Worm (Caenorhabditis elegans): ENCODE results near the gene eftu-2.

The eftu-2 gene

ce11 chrIII:6030483-6030882 is 21.1 kb downstream of the eftu-2 start, which contains the start of gene ZK328.6:
Gene ZK328.6, minus strand, starts transcription at chrIII:6030583.
- TF ChIP-seq lin-1 (GFP tag; IDR thresholded peaks at IDR 0.05) (no peak), aly-2 (tag; optimal IDR thresholded peaks at IDR 0.05) (no peak), saeg-2 (GFP tag; IDR thresholded peaks at IDR 0.05) (no peak), lin-29 (GFP tag; IDR thresholded peaks at IDR 0.05) (no peak), Y75B8A.6 (GFP tag; IDR thresholded peaks at IDR 0.05) (no peak), lir-3 (tag; optimal IDR thresholded peaks at IDR 0.05) (no peak), ceh-62 (tag; optimal IDR thresholded peaks at IDR 0.05) (no peak), ctbp-1 (GFP tag; IDR thresholded peaks at IDR 0.05) (no peak), lsy-2 (tag; optimal IDR thresholded peaks at IDR 0.05) (no peak), mes-2 (tag; optimal IDR thresholded peaks at IDR 0.05; ENCODE audit: poor library complexity, severe bottlenecking) (no peak), T26A8.4 (GFP tag; IDR thresholded peaks at IDR 0.05) (no peak), zfp-2 (tag; optimal IDR thresholded peaks at IDR 0.05) (no peak), lim-7 (GFP tag; IDR thresholded peaks at IDR 0.05) (no peak)

- TF ChIP-seq nhr-41 (GFP tag; IDR thresholded peaks at IDR 0.05) = no peak
- TF ChIP-seq egl-27 (tag; optimal IDR thresholded peaks at IDR 0.05) = no peak
- TF ChIP-seq ceh-82 (tag; optimal IDR thresholded peaks at IDR 0.05) = no peak
- TF ChIP-seq mxl-2 (GFP tag; conservative IDR thresholded peaks at IDR 0.05) = no peak
- no peak for TF ChIP-seq nhr-102 (tag; optimal IDR thresholded peaks at IDR 0.05)
- TF ChIP-seq nhr-237 (tag; optimal IDR thresholded peaks at IDR 0.05) = no peak
- TF ChIP-seq zip-11 (GFP tag; IDR thresholded peaks at IDR 0.05) = no peak
- no peak for TF ChIP-seq Y48G9A.11 (GFP tag; IDR thresholded peaks at IDR 0.05)
- TF ChIP-seq F49E8.2 (tag; optimal IDR thresholded peaks at IDR 0.05; ENCODE audit: borderline replicate concordance) = no peak
- TF ChIP-seq ceh-62 (tag; optimal IDR thresholded peaks at IDR 0.05) = no peak
Measured at ce11 chrIII:6039370-6039769, 30.0 kb downstream of the eftu-2 start, which contains the start of gene ift-139. Gene ift-139, minus strand, starts transcription at chrIII:6039470.

ce11 chrIII:6046881-6047280 is 37.5 kb downstream of the eftu-2 start, which contains the start of gene tbx-11:
Gene tbx-11, minus strand, starts transcription at chrIII:6046981.
- TF ChIP-seq T26A8.4 (GFP tag; IDR thresholded peaks at IDR 0.05) (no peak), pha-4 (GFP tag; IDR thresholded peaks at IDR 0.05) (no peak), pha-4 (tag; optimal IDR thresholded peaks at IDR 0.05) (no peak), ceh-32 (tag; optimal IDR thresholded peaks at IDR 0.05; ENCODE audit: poor library complexity) (no peak), T20F7.1 (GFP tag; optimal IDR thresholded peaks at IDR 0.05) (no peak), skn-1 (tag; optimal IDR thresholded peaks at IDR 0.05) (no peak), unc-39 (tag; optimal IDR thresholded peaks at IDR 0.05) (no peak), dmd-9 (GFP tag; IDR thresholded peaks at IDR 0.05) (no peak), lin-1 (GFP tag; IDR thresholded peaks at IDR 0.05) (no peak), nhr-237 (tag; optimal IDR thresholded peaks at IDR 0.05) (no peak), mxl-3 (GFP tag; optimal IDR thresholded peaks at IDR 0.05) (no peak), Y75B8A.6 (GFP tag; IDR thresholded peaks at IDR 0.05) (no peak), nhr-41 (GFP tag; IDR thresholded peaks at IDR 0.05) (no peak), lin-39 (tag; optimal IDR thresholded peaks at IDR 0.05) (no peak), madf-5 (GFP tag; IDR thresholded peaks at IDR 0.05) (no peak), Y105C5A.15 (GFP tag; IDR thresholded peaks at IDR 0.05) (no peak), daf-19 (GFP tag; conservative IDR thresholded peaks at IDR 0.05) (no peak), attf-4 (tag; optimal IDR thresholded peaks at IDR 0.05) (no peak), hmg-1.1 (GFP tag; IDR thresholded peaks at IDR 0.05) (no peak)

- no peak for TF ChIP-seq hmg-1.1 (GFP tag; IDR thresholded peaks at IDR 0.05)
- no peak for TF ChIP-seq ceh-82 (tag; optimal IDR thresholded peaks at IDR 0.05)
- no peak for TF ChIP-seq spr-3 (GFP tag; optimal IDR thresholded peaks at IDR 0.05)
- TF ChIP-seq daf-8 (GFP tag; IDR thresholded peaks at IDR 0.05) = no peak
- TF ChIP-seq aha-1 (tag) = no peak
- TF ChIP-seq fos-1 (tag; optimal IDR thresholded peaks at IDR 0.05) = no peak
- no peak for TF ChIP-seq nhr-42 (GFP tag; IDR thresholded peaks at IDR 0.05)
- no peak for TF ChIP-seq nhr-10 (tag; optimal IDR thresholded peaks at IDR 0.05)
- TF ChIP-seq spr-1 (tag; optimal IDR thresholded peaks at IDR 0.05) = no peak
- no peak for TF ChIP-seq pha-4 (GFP tag; IDR thresholded peaks at IDR 0.05)
- no peak for TF ChIP-seq pha-4 (tag; optimal IDR thresholded peaks at IDR 0.05)
Measured at ce11 chrIII:6055706-6056105, 46.3 kb downstream of the eftu-2 start, which contains the start of gene F40H6.5. Gene F40H6.5, minus strand, starts transcription at chrIII:6055806.

Data from whole organism, L4 larva.